Worm (Caenorhabditis elegans) whole organism, late embryonic: ENCODE data around the gene C01G5.25.

ENCODE experiments used
- T23F11.4 ChIP-seq: fragments of 200-800 bp; sonication (Bioruptor generic); optimal IDR thresholded peaks from 2 replicates; lab custom pipeline; 2018; ENCODE audit warnings: mild to moderate bottlenecking, missing genetic modification characterization, missing compliant biosample characterization
- dmd-4 ChIP-seq: sonication (generic microtip); optimal IDR thresholded peaks from 2 replicates; lab custom pipeline; 2016; ENCODE audit warnings: borderline replicate concordance, missing genetic modification characterization, missing compliant biosample characterization
- tbx-2 ChIP-seq: sonication (generic microtip); optimal IDR thresholded peaks from 2 replicates; lab custom pipeline; 2016; ENCODE audit warnings: missing genetic modification characterization, missing compliant biosample characterization

DNA sequence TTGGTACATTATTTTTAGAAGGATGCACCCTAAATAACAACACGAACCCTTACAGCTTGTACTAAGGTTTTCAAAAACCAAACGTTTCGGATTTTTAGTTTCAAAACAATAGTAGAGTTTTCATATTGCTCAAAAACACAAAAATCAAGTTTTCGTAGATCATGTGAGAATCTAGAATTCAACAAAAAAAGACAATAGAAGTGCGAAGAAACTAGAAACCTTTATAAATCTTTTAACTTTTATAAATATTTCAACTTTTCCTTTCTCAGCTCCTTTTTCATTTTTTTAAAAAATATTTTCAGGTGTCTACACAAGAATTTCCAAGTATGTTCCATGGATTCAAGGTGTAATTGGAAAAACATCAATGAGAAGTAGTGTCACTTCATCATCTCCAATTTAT, 18.9 kb downstream of the C01G5.25 start, which contains the start of gene best-9:
- TF ChIP-seq tbx-2 (tag; lab: Kevin White, UChicago) (no peak), T23F11.4 (GFP tag; lab: Kevin White, UChicago) (no peak), dmd-4 (tag; lab: Kevin White, UChicago) (no peak)
